Worm (Caenorhabditis elegans): ENCODE results near the gene rod-1.

DNA sequence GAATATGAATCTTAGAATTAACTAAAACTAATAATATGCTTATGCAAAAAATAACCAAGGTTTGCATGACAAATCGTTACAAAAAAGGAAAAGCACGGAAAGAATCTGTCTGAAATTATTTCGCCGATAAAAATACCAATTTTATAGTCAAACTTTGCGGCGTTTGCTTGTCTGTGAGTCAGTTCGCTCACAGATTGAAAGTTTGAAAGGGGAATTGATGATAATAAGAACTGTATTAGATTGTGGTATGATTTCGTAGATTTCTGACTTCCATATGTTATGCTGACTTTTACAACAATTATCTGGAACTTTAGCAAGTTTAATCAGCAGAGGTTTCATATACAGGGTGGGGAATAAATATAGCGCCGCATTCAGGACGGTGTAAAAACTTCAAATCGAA, 18.0 kb upstream of the rod-1 start, which contains the start of gene F13B6.2:
- TF ChIP-seq let-526 (GFP tag; IDR thresholded peaks at IDR 0.05) (no peak), nhr-27 (tag; optimal IDR thresholded peaks at IDR 0.05) (no peak), F39B2.1 (GFP tag; IDR thresholded peaks at IDR 0.05) (no peak), snpc-3.4 (tag; optimal IDR thresholded peaks at IDR 0.05) (no peak), F52B5.7 (tag; optimal IDR thresholded peaks at IDR 0.05) (no peak), nfya-1 (tag; optimal IDR thresholded peaks at IDR 0.05; ENCODE audit: borderline replicate concordance, insufficient read depth) (no peak), dpl-1 (GFP tag; optimal IDR thresholded peaks at IDR 0.05) (no peak), ekl-4 (GFP tag; IDR thresholded peaks at IDR 0.05) (no peak), tlf-1 (GFP tag; optimal IDR thresholded peaks at IDR 0.05) (no peak), F37B4.10 (GFP tag; IDR thresholded peaks at IDR 0.05) (no peak)

Measured in whole organism, young adult.